Fruit fly (Drosophila melanogaster) whole organism, embryonic: ENCODE data around the gene Kal1.

ENCODE experiments used
- Bdp1 ChIP-seq: fragments of 200-800 bp; sonication (Bioruptor generic); optimal IDR thresholded peaks from 3 replicates; lab custom pipeline; 2016; ENCODE audit warnings: missing biosample characterization, missing genetic modification characterization
- CG10654 ChIP-seq: fragments of 200-800 bp; sonication (Bioruptor generic); optimal IDR thresholded peaks from 2 replicates; lab custom pipeline; 2016; ENCODE audit warnings: missing biosample characterization, missing genetic modification characterization
- CG12155 ChIP-seq: fragments of 200-800 bp; sonication (Bioruptor generic); optimal IDR thresholded peaks from 3 replicates; lab custom pipeline; 2016; ENCODE audit warnings: missing biosample characterization, missing genetic modification characterization
- CG12299 ChIP-seq: fragments of 200-800 bp; sonication (Bioruptor generic); optimal IDR thresholded peaks from 2 replicates; lab custom pipeline; 2018; ENCODE audit warnings: missing biosample characterization, mild to moderate bottlenecking, missing genetic modification characterization
- CG12942 ChIP-seq: fragments of 200-800 bp; sonication (Bioruptor generic); optimal IDR thresholded peaks from 3 replicates; lab custom pipeline; 2016; ENCODE audit warnings: missing biosample characterization, missing genetic modification characterization
- CG17186 ChIP-seq: fragments of 200-800 bp; sonication (Bioruptor generic); optimal IDR thresholded peaks from 3 replicates; lab custom pipeline; 2017; ENCODE audit warnings: missing biosample characterization, missing genetic modification reagents, missing genetic modification characterization
- CG17568 ChIP-seq: fragments of 200-800 bp; sonication (Bioruptor generic); optimal IDR thresholded peaks from 2 replicates; lab custom pipeline; 2018; ENCODE audit warnings: missing biosample characterization, mild to moderate bottlenecking, missing genetic modification characterization, moderate library complexity
- CG17912 ChIP-seq: fragments of 200-800 bp; sonication (Bioruptor generic); optimal IDR thresholded peaks from 2 replicates; lab custom pipeline; 2018; ENCODE audit warnings: missing biosample characterization, mild to moderate bottlenecking, missing genetic modification characterization
- CG18011 ChIP-seq: fragments of 200-800 bp; sonication (Bioruptor generic); optimal IDR thresholded peaks from 2 replicates; lab custom pipeline; 2017; ENCODE audit warnings: missing biosample characterization, missing genetic modification characterization, mild to moderate bottlenecking, moderate library complexity, missing genotype
- CG1832 ChIP-seq: fragments of 200-800 bp; sonication (Bioruptor generic); optimal IDR thresholded peaks from 2 replicates; lab custom pipeline; 2017; ENCODE audit warnings: missing biosample characterization, mild to moderate bottlenecking, missing genetic modification characterization, inconsistent platforms
- CG18476 ChIP-seq: fragments of 200-800 bp; sonication (Bioruptor generic); optimal IDR thresholded peaks from 2 replicates; lab custom pipeline; 2016; ENCODE audit warnings: missing biosample characterization, mild to moderate bottlenecking, missing genetic modification characterization
- CG18599 ChIP-seq: fragments of 200-800 bp; sonication (Bioruptor generic); optimal IDR thresholded peaks from 3 replicates; lab custom pipeline; 2017; ENCODE audit warnings: missing biosample characterization, missing genetic modification characterization, mild to moderate bottlenecking, moderate library complexity, missing genetic modification reagents
- CG2120 ChIP-seq: fragments of 200-800 bp; sonication (Bioruptor generic); optimal IDR thresholded peaks from 3 replicates; lab custom pipeline; 2016; ENCODE audit warnings: missing biosample characterization, missing genetic modification characterization
- CG3163 ChIP-seq: fragments of 200-800 bp; sonication (Bioruptor generic); optimal IDR thresholded peaks from 3 replicates; lab custom pipeline; 2016; ENCODE audit warnings: missing biosample characterization, missing genetic modification characterization
- CG32532 ChIP-seq: fragments of 200-800 bp; sonication (Bioruptor generic); IDR thresholded peaks from 2 replicates; pipeline ENCODE4 v1.3.6; 2022; ENCODE audit warnings: missing biosample characterization, missing genetic modification characterization
- CG3281 ChIP-seq: fragments of 200-800 bp; sonication (Bioruptor generic); optimal IDR thresholded peaks from 3 replicates; lab custom pipeline; 2017; ENCODE audit warnings: missing biosample characterization, mild to moderate bottlenecking, missing genetic modification characterization
- CG4707 ChIP-seq: fragments of 200-800 bp; sonication (Bioruptor generic); optimal IDR thresholded peaks from 2 replicates; lab custom pipeline; 2018; ENCODE audit warnings: missing biosample characterization, mild to moderate bottlenecking, missing genetic modification characterization, moderate library complexity
- CG5180 ChIP-seq: fragments of 200-800 bp; sonication (Bioruptor generic); optimal IDR thresholded peaks from 3 replicates; lab custom pipeline; 2017; ENCODE audit warnings: missing biosample characterization, missing genetic modification characterization, mild to moderate bottlenecking, moderate library complexity, missing genetic modification reagents
- CG6683 ChIP-seq: fragments of 200-800 bp; sonication (Bioruptor generic); optimal IDR thresholded peaks from 2 replicates; lab custom pipeline; 2017; ENCODE audit warnings: missing biosample characterization, mild to moderate bottlenecking, missing genetic modification characterization, missing genetic modification reagents
- CG7372 ChIP-seq: fragments of 200-800 bp; sonication (Bioruptor generic); IDR thresholded peaks from 2 replicates; pipeline ENCODE4 v1.3.6; 2022; ENCODE audit warnings: missing biosample characterization, missing genetic modification characterization
- CG7839 ChIP-seq: fragments of 200-800 bp; sonication (Bioruptor generic); optimal IDR thresholded peaks from 3 replicates; lab custom pipeline; 2018; ENCODE audit warnings: missing biosample characterization, mild to moderate bottlenecking, missing genetic modification characterization, moderate library complexity
- CkIIα-i1 ChIP-seq: fragments of 200-800 bp; sonication (Bioruptor generic); IDR thresholded peaks from 2 replicates; pipeline ENCODE4 v1.3.6; 2022; ENCODE audit warnings: missing biosample characterization, missing genetic modification characterization
- CrebB ChIP-seq: fragments of 200-800 bp; sonication (Bioruptor generic); optimal IDR thresholded peaks from 3 replicates; lab custom pipeline; 2018; ENCODE audit warnings: missing biosample characterization, mild to moderate bottlenecking, missing genetic modification characterization
- Drgx ChIP-seq: fragments of 200-800 bp; sonication (Bioruptor generic); IDR thresholded peaks from 2 replicates; pipeline ENCODE4 v1.3.6; 2022; ENCODE audit warnings: missing biosample characterization, missing genetic modification characterization
- E2f2 ChIP-seq: fragments of 200-800 bp; sonication (Bioruptor generic); IDR thresholded peaks from 2 replicates; pipeline ENCODE4 v1.3.6; 2022; ENCODE audit warnings: missing biosample characterization, missing genetic modification characterization
- Elba2 ChIP-seq: fragments of 200-800 bp; sonication (Bioruptor generic); optimal IDR thresholded peaks from 3 replicates; lab custom pipeline; 2016; ENCODE audit warnings: missing biosample characterization, missing genetic modification characterization
- HmgD ChIP-seq: fragments of 200-800 bp; sonication (Bioruptor generic); optimal IDR thresholded peaks from 3 replicates; lab custom pipeline; 2016; ENCODE audit warnings: missing biosample characterization, missing genetic modification characterization
- NfI ChIP-seq: fragments of 200-800 bp; sonication (Bioruptor generic); optimal IDR thresholded peaks from 3 replicates; lab custom pipeline; 2018; ENCODE audit warnings: missing biosample characterization, mild to moderate bottlenecking, missing genetic modification characterization, moderate library complexity
- Oli ChIP-seq: fragments of 200-800 bp; sonication (Bioruptor generic); optimal IDR thresholded peaks from 2 replicates; lab custom pipeline; 2018; ENCODE audit warnings: missing biosample characterization, mild to moderate bottlenecking, missing genetic modification characterization, moderate library complexity
- Optix ChIP-seq: fragments of 200-800 bp; sonication (Bioruptor generic); IDR thresholded peaks from 3 replicates; pipeline ENCODE4 v1.3.6; 2022; ENCODE audit warnings: missing biosample characterization, missing genetic modification characterization
- Rfx ChIP-seq: fragments of 200-800 bp; sonication (Bioruptor generic); IDR thresholded peaks from 2 replicates; pipeline ENCODE4 v1.3.6; 2022; ENCODE audit warnings: missing biosample characterization, missing genetic modification characterization
- Sry-δ ChIP-seq: fragments of 200-800 bp; sonication (Bioruptor generic); optimal IDR thresholded peaks from 2 replicates; lab custom pipeline; 2016; ENCODE audit warnings: missing biosample characterization, missing genetic modification characterization
- aop ChIP-seq: fragments of 200-800 bp; sonication (Bioruptor generic); IDR thresholded peaks from 2 replicates; pipeline ENCODE4 v1.3.6; 2022; ENCODE audit warnings: missing biosample characterization, missing genetic modification characterization
- bab2 ChIP-seq: fragments of 200-800 bp; sonication (Bioruptor generic); optimal IDR thresholded peaks from 2 replicates; lab custom pipeline; 2016; ENCODE audit warnings: missing biosample characterization, missing genetic modification characterization
- bigmax ChIP-seq: fragments of 200-800 bp; sonication (Bioruptor generic); optimal IDR thresholded peaks from 2 replicates; lab custom pipeline; 2018; ENCODE audit warnings: missing biosample characterization, mild to moderate bottlenecking, missing genetic modification characterization
- crol ChIP-seq: fragments of 200-800 bp; sonication (Bioruptor generic); IDR thresholded peaks from 2 replicates; pipeline ENCODE4 v1.3.6; 2022; ENCODE audit warnings: missing biosample characterization, missing genetic modification characterization
- en ChIP-seq: fragments of 200-800 bp; sonication (Bioruptor generic); optimal IDR thresholded peaks from 2 replicates; lab custom pipeline; 2016; ENCODE audit warnings: missing biosample characterization, missing genetic modification characterization
- eyg ChIP-seq: fragments of 200-800 bp; sonication (Bioruptor generic); optimal IDR thresholded peaks from 3 replicates; lab custom pipeline; 2016; ENCODE audit warnings: missing biosample characterization, missing genetic modification characterization
- ham ChIP-seq: fragments of 200-800 bp; sonication (Bioruptor generic); IDR thresholded peaks from 2 replicates; pipeline ENCODE4 v1.3.6; 2022; ENCODE audit warnings: missing biosample characterization, missing genetic modification characterization
- hbn ChIP-seq: fragments of 200-800 bp; sonication (Bioruptor generic); IDR thresholded peaks from 2 replicates; pipeline ENCODE4 v1.3.6; 2022; ENCODE audit warnings: missing biosample characterization, missing genetic modification characterization; ENCODE audit not compliant: partially characterized antibody
- hkb ChIP-seq, 2 experiments: fragments of 200-800 bp in 1 of 2; fragments of >200 bp in 1 of 2; sonication (Bioruptor generic) in 1 of 2; IDR thresholded peaks in 1 of 2; optimal IDR thresholded peaks in 1 of 2; 2 replicates each; pipeline versions ENCODE4 v1.3.6 to Lab custom; 2017 to 2022; ENCODE audit warnings: missing biosample characterization in 1 of 2, missing genetic modification characterization in 1 of 2
- mld ChIP-seq: fragments of 200-800 bp; sonication (Bioruptor generic); IDR thresholded peaks from 3 replicates; pipeline ENCODE4 v1.3.6; 2022; ENCODE audit warnings: missing biosample characterization, missing genetic modification characterization; ENCODE audit not compliant: partially characterized antibody
- nom ChIP-seq: fragments of 200-800 bp; sonication (Bioruptor generic); optimal IDR thresholded peaks from 2 replicates; lab custom pipeline; 2017; ENCODE audit warnings: missing biosample characterization, missing genetic modification characterization, mild to moderate bottlenecking, moderate library complexity, missing genetic modification reagents
- pros ChIP-seq: fragments of 200-800 bp; sonication (Bioruptor generic); optimal IDR thresholded peaks from 3 replicates; lab custom pipeline; 2019; ENCODE audit warnings: missing biosample characterization, mild to moderate bottlenecking, missing genetic modification characterization, moderate library complexity
- sd ChIP-seq: fragments of 200-800 bp; sonication (Bioruptor generic); optimal IDR thresholded peaks from 3 replicates; lab custom pipeline; 2018; ENCODE audit warnings: missing biosample characterization, mild to moderate bottlenecking, missing genetic modification characterization, moderate library complexity
- shn ChIP-seq: fragments of 200-800 bp; sonication (Bioruptor generic); optimal IDR thresholded peaks from 3 replicates; lab custom pipeline; 2016; ENCODE audit warnings: missing biosample characterization, missing genetic modification characterization
- sqz ChIP-seq: fragments of 200-800 bp; sonication (Bioruptor generic); optimal IDR thresholded peaks from 3 replicates; lab custom pipeline; 2018; ENCODE audit warnings: missing biosample characterization, mild to moderate bottlenecking, missing genetic modification characterization
- ssp ChIP-seq: fragments of 200-800 bp; sonication (Bioruptor generic); IDR thresholded peaks from 2 replicates; pipeline ENCODE4 v1.3.6; 2022; ENCODE audit warnings: missing biosample characterization, missing genetic modification characterization
- tin ChIP-seq: fragments of 200-800 bp; sonication (Bioruptor generic); optimal IDR thresholded peaks from 3 replicates; lab custom pipeline; 2016; ENCODE audit warnings: missing biosample characterization, missing genetic modification characterization
- tx ChIP-seq: fragments of 200-800 bp; sonication (Bioruptor generic); optimal IDR thresholded peaks from 2 replicates; lab custom pipeline; 2016; ENCODE audit warnings: missing biosample characterization, missing genetic modification characterization
- wdn ChIP-seq: fragments of 200-800 bp; sonication (Bioruptor generic); IDR thresholded peaks from 2 replicates; pipeline ENCODE4 v1.3.6; 2022; ENCODE audit warnings: missing biosample characterization, missing genetic modification characterization

Kal1 gene

DNA sequence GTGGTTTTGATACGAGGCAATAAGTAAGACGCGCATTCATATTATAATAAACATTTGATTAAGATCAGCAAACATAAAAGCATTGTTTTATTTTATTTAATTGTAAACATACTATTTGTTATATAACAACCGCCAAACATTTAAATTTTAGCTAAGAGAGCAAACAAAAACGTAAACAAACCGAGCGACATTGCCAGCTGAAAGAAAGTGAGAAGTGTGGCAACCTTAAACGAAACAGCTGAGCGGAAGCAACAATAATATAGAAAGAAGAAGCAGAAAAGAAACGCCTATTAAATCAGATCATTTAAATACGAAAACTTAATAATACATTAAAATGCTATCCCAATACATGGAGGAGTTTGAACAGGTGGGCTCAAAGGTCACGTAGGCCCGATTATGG, 6.6 kb upstream of the Kal1 start, which contains the start of gene Sec10 (continued):
- TF ChIP-seq CG17912 (GFP tag; lab: Kevin White, UChicago) (peak; percentile 48), bab2 (no peak), CG3281 (GFP tag; lab: Kevin White, UChicago) (no peak), HmgD (GFP tag; lab: Kevin White, UChicago) (no peak), Rfx (GFP tag; lab: Robert Waterston, UW) (no peak), CG12299 (no peak), CG32532 (GFP tag; lab: Robert Waterston, UW) (no peak), tx (GFP tag; lab: Kevin White, UChicago) (no peak), CG5180 (no peak), Drgx (no peak), hbn (GFP tag; lab: Robert Waterston, UW) (peak; percentile 13; the same call in 1 of the 2 replicates), sqz (GFP tag; lab: Kevin White, UChicago) (no peak), CkIIα-i1 (GFP tag; lab: Robert Waterston, UW) (no peak), wdn (GFP tag; lab: Robert Waterston, UW) (no peak), tin (no peak), Oli (tag; lab: Kevin White, UChicago) (no peak), CG17186 (peak; percentile 59), sd (tag; lab: Kevin White, UChicago) (no peak), ssp (GFP tag; lab: Robert Waterston, UW) (no peak), pros (GFP tag; lab: Kevin White, UChicago) (no peak), Optix (no peak), CG2120 (GFP tag; lab: Kevin White, UChicago) (no peak), ham (no peak), aop (no peak), crol (GFP tag; lab: Robert Waterston, UW) (no peak), CG3163 (no peak), CG18599 (no peak), CG7839 (tag; lab: Kevin White, UChicago) (no peak), CG1832 (no peak), E2f2 (GFP tag; lab: Robert Waterston, UW) (peak; percentile 89), CG10654 (GFP tag; lab: Kevin White, UChicago) (no peak), CG7372 (GFP tag; lab: Robert Waterston, UW) (no peak), CrebB (tag; lab: Kevin White, UChicago) (no peak), nom (GFP tag; lab: Kevin White, UChicago) (no peak), bigmax (GFP tag; lab: Kevin White, UChicago) (peak; percentile 36), mld (GFP tag; lab: Robert Waterston, UW) (no peak), Bdp1 (GFP tag; lab: Kevin White, UChicago) (no peak), NfI (no peak), CG18476 (GFP tag; lab: Kevin White, UChicago) (no peak), en (GFP tag; lab: Kevin White, UChicago) (no peak), eyg (GFP tag; lab: Kevin White, UChicago) (no peak), CG4707 (peak; percentile 12), CG12155 (no peak), shn (no peak), CG12942 (GFP tag; lab: Kevin White, UChicago) (no peak), hkb (optimal IDR thresholded peaks at IDR 0.05; lab: Kevin White, UChicago) (no peak), hkb (GFP tag; IDR thresholded peaks at IDR 0.05; lab: Robert Waterston, UW) (peak; percentile 41; the same call in 1 of the 2 replicates), CG6683 (GFP tag; lab: Kevin White, UChicago) (no peak), CG17568 (GFP tag; lab: Kevin White, UChicago) (no peak), Elba2 (GFP tag; lab: Kevin White, UChicago) (peak; percentile 28), CG18011 (no peak), Sry-δ (GFP tag; lab: Kevin White, UChicago) (peak; percentile 14)
